Fruit fly (Drosophila melanogaster): ENCODE results near the gene CG14785.
A peak's percentile ranks its signal among the peaks of the same experiment; 100 is the strongest.

Gene CG14785

DNA sequence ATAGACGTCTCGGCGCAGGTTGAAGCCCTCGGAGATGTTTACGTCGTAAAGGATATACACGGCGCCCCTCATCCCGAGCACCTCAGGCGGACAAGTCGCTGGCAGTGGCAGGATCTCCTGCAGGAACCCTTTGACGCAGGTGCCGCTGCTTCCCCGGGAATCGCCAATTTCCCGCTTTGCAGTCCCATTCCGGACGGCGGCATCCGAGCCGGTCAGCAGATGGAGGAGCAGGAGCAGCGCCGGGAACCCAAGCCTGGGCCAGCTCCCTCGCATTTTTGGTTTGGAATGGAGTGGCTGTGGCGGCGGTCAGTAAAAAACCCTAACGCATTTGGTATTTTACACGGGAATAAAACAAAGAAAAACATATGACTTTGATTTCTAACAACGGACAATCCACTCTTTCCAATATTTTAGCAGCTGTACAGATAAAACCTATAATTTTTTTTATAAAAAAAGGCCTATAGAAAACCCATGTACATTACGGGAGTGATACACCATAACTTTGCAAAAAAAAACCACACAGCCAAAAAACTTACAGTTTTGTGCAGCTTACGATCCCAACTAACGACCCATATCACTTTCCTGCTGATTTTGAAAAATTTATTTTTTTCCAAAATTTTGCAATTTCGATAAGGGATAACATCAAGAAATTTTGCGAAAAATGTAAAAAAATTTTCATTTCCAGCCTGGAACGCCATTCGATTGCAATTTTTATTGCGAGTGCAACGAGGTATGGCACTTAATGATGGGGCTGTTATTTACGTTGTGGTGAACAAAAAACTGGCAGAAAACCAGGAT lies 9.1 kb upstream of the CG14785 start, which contains the start of the genes O-fut2 and CG14777 (continued):
- TF ChIP-seq Taf1 (GFP tag; IDR thresholded peaks at IDR 0.05), result no peak
- peak; percentile 15 for TF ChIP-seq CG2116 (GFP tag; optimal IDR thresholded peaks at IDR 0.05)
- no peak for TF ChIP-seq CG5245 (GFP tag; optimal IDR thresholded peaks at IDR 0.05)
- peak in 1 of 2 experiments; percentile 67 for TF ChIP-seq crp (GFP tag; optimal IDR thresholded peaks at IDR 0.05)
- TF ChIP-seq CG3838 (GFP tag; optimal IDR thresholded peaks at IDR 0.05), result no peak
- TF ChIP-seq pan (optimal IDR thresholded peaks at IDR 0.05), result no peak
- peak in 1 of 2 experiments; percentile 6 for TF ChIP-seq pan (GFP tag; optimal IDR thresholded peaks at IDR 0.05 in 1 of 2, IDR thresholded peaks at IDR 0.05 in 1 of 2)
- peak; percentile 51; the same call in 1 of the 2 replicates for TF ChIP-seq slbo (GFP tag; IDR thresholded peaks at IDR 0.05)
- TF ChIP-seq disco-r (GFP tag; optimal IDR thresholded peaks at IDR 0.05), result no peak
- TF ChIP-seq CG4707 (GFP tag; optimal IDR thresholded peaks at IDR 0.05), result no peak
- TF ChIP-seq nerfin-1 (tag; optimal IDR thresholded peaks at IDR 0.05), result no peak
- TF ChIP-seq Max (GFP tag; optimal IDR thresholded peaks at IDR 0.05), result no peak
- no peak for TF ChIP-seq CG13624 (GFP tag; optimal IDR thresholded peaks at IDR 0.05)
- peak; percentile 9 for TF ChIP-seq CG30403 (GFP tag; optimal IDR thresholded peaks at IDR 0.05)
- no peak for TF ChIP-seq lilli (GFP tag; optimal IDR thresholded peaks at IDR 0.05)
- no peak for TF ChIP-seq CG6813 (GFP tag; optimal IDR thresholded peaks at IDR 0.05)
- TF ChIP-seq CG9817 (tag; optimal IDR thresholded peaks at IDR 0.05), result no peak
- TF ChIP-seq Pdp1 (GFP tag; optimal IDR thresholded peaks at IDR 0.05), result peak in 1 of 2 experiments; percentile 5
- TF ChIP-seq CG6272 (GFP tag; IDR thresholded peaks at IDR 0.05), result no peak
- TF ChIP-seq gfzf (GFP tag; optimal IDR thresholded peaks at IDR 0.05), result peak; percentile 66
- no peak for TF ChIP-seq CG15696 (tag; optimal IDR thresholded peaks at IDR 0.05)
- TF ChIP-seq CG14441 (GFP tag; IDR thresholded peaks at IDR 0.05), result 0 out of 2 replicates have a peak, but pooled peaks have one; percentile 32
- no peak for TF ChIP-seq Gsc (GFP tag; IDR thresholded peaks at IDR 0.05)
- TF ChIP-seq CG43689 (GFP tag; IDR thresholded peaks at IDR 0.05), result no peak
- TF ChIP-seq CG3847 (GFP tag; IDR thresholded peaks at IDR 0.05), result no peak
- TF ChIP-seq Deaf1 (tag; optimal IDR thresholded peaks at IDR 0.05), result no peak
- no peak for TF ChIP-seq tll (GFP tag; optimal IDR thresholded peaks at IDR 0.05)
- TF ChIP-seq lbe (GFP tag; optimal IDR thresholded peaks at IDR 0.05), result peak; percentile 24
- TF ChIP-seq CG34224 (GFP tag; IDR thresholded peaks at IDR 0.05; ENCODE audit: partially characterized antibody), result no peak
- no peak for TF ChIP-seq croc (GFP tag; conservative IDR thresholded peaks at IDR 0.05)
- TF ChIP-seq Tbp (GFP tag; optimal IDR thresholded peaks at IDR 0.05), result no peak
- TF ChIP-seq Nf-YB (GFP tag; optimal IDR thresholded peaks at IDR 0.05), result no peak

- TF ChIP-seq scrt (GFP tag; optimal IDR thresholded peaks at IDR 0.05) (no peak), CG11560 (tag; IDR thresholded peaks at IDR 0.05) (no peak; the same call in 2 of the 3 replicates), CG14014 (GFP tag; IDR thresholded peaks at IDR 0.05) (no peak), Med (GFP tag) (peak; percentile 52), az2 (GFP tag; optimal IDR thresholded peaks at IDR 0.05) (no peak), CG8924 (tag; optimal IDR thresholded peaks at IDR 0.05) (no peak), Lhr (GFP tag; optimal IDR thresholded peaks at IDR 0.05) (no peak), chinmo (GFP tag; IDR thresholded peaks at IDR 0.05; ENCODE audit: partially characterized antibody) (peak; percentile 88), zf30C (GFP tag; optimal IDR thresholded peaks at IDR 0.05) (no peak), CG12219 (GFP tag; optimal IDR thresholded peaks at IDR 0.05) (no peak), Optix (GFP tag; IDR thresholded peaks at IDR 0.05) (no peak), Neu2 (GFP tag; optimal IDR thresholded peaks at IDR 0.05; ENCODE audit: borderline replicate concordance) (no peak), ATbp (GFP tag; optimal IDR thresholded peaks at IDR 0.05) (no peak), amos (GFP tag; IDR thresholded peaks at IDR 0.05; ENCODE audit: partially characterized antibody) (peak; percentile 88), CG2116 (GFP tag; optimal IDR thresholded peaks at IDR 0.05) (peak; percentile 82), CG10366 (GFP tag; IDR thresholded peaks at IDR 0.05) (no peak), zen (tag; optimal IDR thresholded peaks at IDR 0.05) (no peak), nerfin-2 (GFP tag; IDR thresholded peaks at IDR 0.05; ENCODE audit: partially characterized antibody) (peak; percentile 82), HLH54F (GFP tag; optimal IDR thresholded peaks at IDR 0.05) (no peak)
Measured at dm6 chrX:1464033-1464432, 7.2 kb upstream of the CG14785 start, which contains the start of gene Ns3. Ns3 (minus strand) TSS chrX:1464220.

Data from whole organism, embryonic.